Worm (Caenorhabditis elegans): ENCODE data around the gene F25H8.2.

Gene F25H8.2

ce11 chrIV:9932055-9932454 is at the start of gene F25H8.2, which contains the start of gene trmt-10A:
F25H8.2 (plus strand) TSS chrIV:9932235.
trmt-10A (minus strand) TSS chrIV:9932213.
- TF ChIP-seq nhr-77 (tag; optimal IDR thresholded peaks at IDR 0.05), result peak; percentile 65
- TF ChIP-seq jun-1 (tag; optimal IDR thresholded peaks at IDR 0.05), result no peak
- no peak for TF ChIP-seq hlh-11 (tag; optimal IDR thresholded peaks at IDR 0.05)
- no peak for TF ChIP-seq hif-1 (tag; optimal IDR thresholded peaks at IDR 0.05)
- peak; percentile 7 for TF ChIP-seq dve-1 (tag; optimal IDR thresholded peaks at IDR 0.05; ENCODE audit: insufficient read depth)
- peak; percentile 30 for TF ChIP-seq aha-1 (tag)
- TF ChIP-seq nhr-28 (tag; optimal IDR thresholded peaks at IDR 0.05), result peak; percentile 18
- peak; percentile 90 for TF ChIP-seq T20F7.1 (GFP tag; optimal IDR thresholded peaks at IDR 0.05)
- peak; percentile 44 for TF ChIP-seq dpl-1 (GFP tag; optimal IDR thresholded peaks at IDR 0.05)
- TF ChIP-seq nhr-6 (tag; optimal IDR thresholded peaks at IDR 0.05), result peak; percentile 16
- TF ChIP-seq lin-38 (GFP tag; IDR thresholded peaks at IDR 0.05), result peak; percentile 89
- TF ChIP-seq rbr-2 (tag; optimal IDR thresholded peaks at IDR 0.05), result peak; percentile 28

ce11 chrIV:9884257-9884656 is 47.8 kb upstream of the F25H8.2 start, which contains the start of the genes prp-18 and mccc-1:
prp-18 (minus strand) TSS chrIV:9884383.
mccc-1 (plus strand) TSS chrIV:9884570.
- TF ChIP-seq nhr-102 (tag; optimal IDR thresholded peaks at IDR 0.05) (no peak), mdt-29 (GFP tag; IDR thresholded peaks at IDR 0.05) (no peak), nhr-28 (tag; optimal IDR thresholded peaks at IDR 0.05) (peak; percentile 4), mes-2 (tag; optimal IDR thresholded peaks at IDR 0.05; ENCODE audit: poor library complexity, severe bottlenecking) (peak; percentile 72), dpl-1 (GFP tag; optimal IDR thresholded peaks at IDR 0.05) (peak; percentile 61), nhr-77 (tag; optimal IDR thresholded peaks at IDR 0.05) (peak; percentile 34), lin-38 (GFP tag; IDR thresholded peaks at IDR 0.05) (peak; percentile 94), madf-5 (GFP tag; IDR thresholded peaks at IDR 0.05) (0 out of 4 replicates have a peak, but pooled peaks of 1 of the 2 experiments have one; percentile 14), aha-1 (tag) (no peak), T20F7.1 (GFP tag; optimal IDR thresholded peaks at IDR 0.05) (peak; percentile 48), nhr-42 (GFP tag; IDR thresholded peaks at IDR 0.05) (no peak), Y5F2A.4 (GFP tag; optimal IDR thresholded peaks at IDR 0.05) (no peak), nhr-6 (tag; optimal IDR thresholded peaks at IDR 0.05) (peak; percentile 57), lin-1 (GFP tag; IDR thresholded peaks at IDR 0.05) (no peak), unc-130 (GFP tag; optimal IDR thresholded peaks at IDR 0.05) (peak; percentile 64), Y48G9A.11 (GFP tag; IDR thresholded peaks at IDR 0.05) (no peak), hlh-11 (tag; optimal IDR thresholded peaks at IDR 0.05) (peak; percentile 3), set-16 (GFP tag; IDR thresholded peaks at IDR 0.05) (no peak), spr-3 (GFP tag; optimal IDR thresholded peaks at IDR 0.05) (no peak), dve-1 (tag; optimal IDR thresholded peaks at IDR 0.05; ENCODE audit: insufficient read depth) (no peak), fkh-10 (GFP tag; optimal IDR thresholded peaks at IDR 0.05) (no peak), php-3 (GFP tag; IDR thresholded peaks at IDR 0.05) (no peak), snpc-1.2 (GFP tag; IDR thresholded peaks at IDR 0.05) (0 out of 2 replicates have a peak, but pooled peaks have one; percentile 24), mxl-2 (GFP tag; conservative IDR thresholded peaks at IDR 0.05) (no peak)

DNA sequence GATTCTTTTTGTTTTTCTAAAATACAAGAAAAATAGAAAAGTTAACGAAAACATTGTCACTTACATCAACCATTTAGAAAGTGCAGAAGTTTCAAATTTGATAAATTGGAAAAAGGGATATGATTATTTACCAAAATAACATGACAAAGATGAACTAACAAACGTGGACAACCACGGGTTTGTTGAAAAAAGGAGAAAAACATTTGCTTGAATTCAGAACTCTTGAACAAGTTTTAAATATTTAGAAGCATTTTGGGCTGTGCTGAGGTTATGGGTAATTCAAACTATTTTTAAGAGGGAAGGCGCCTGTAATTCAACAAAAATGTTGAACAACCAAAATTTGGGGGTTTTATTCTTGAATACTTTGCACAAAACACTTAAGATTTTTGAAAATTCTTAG is 42.2 kb upstream of the F25H8.2 start, which contains the start of gene ttbk-3:
ttbk-3 (minus strand) TSS at position 101 of the 400 bp plus-strand sequence.
- no peak for TF ChIP-seq ctbp-1 (GFP tag; IDR thresholded peaks at IDR 0.05)

ce11 chrIV:9891938-9892337 is 40.1 kb upstream of the F25H8.2 start, which contains the start of gene F32B6.4:
F32B6.4 (minus strand) TSS chrIV:9892038.
- no peak for TF ChIP-seq daf-19 (GFP tag; conservative IDR thresholded peaks at IDR 0.05)
- TF ChIP-seq D1046.2 (GFP tag; IDR thresholded peaks at IDR 0.05), result no peak
- no peak for TF ChIP-seq ces-1 (GFP tag; optimal IDR thresholded peaks at IDR 0.05)
- TF ChIP-seq ceh-62 (tag; optimal IDR thresholded peaks at IDR 0.05), result no peak
- no peak for TF ChIP-seq madf-9 (GFP tag; conservative IDR thresholded peaks at IDR 0.05)
- no peak for TF ChIP-seq mep-1 (tag; optimal IDR thresholded peaks at IDR 0.05)
- TF ChIP-seq duxl-1 (tag; optimal IDR thresholded peaks at IDR 0.05; ENCODE audit: poor library complexity), result no peak
- no peak for TF ChIP-seq fos-1 (tag; optimal IDR thresholded peaks at IDR 0.05)
- no peak for TF ChIP-seq sdz-12 (GFP tag; optimal IDR thresholded peaks at IDR 0.05)
- TF ChIP-seq daf-16 (GFP tag; optimal IDR thresholded peaks at IDR 0.05), result no peak
- TF ChIP-seq daf-16 (tag; optimal IDR thresholded peaks at IDR 0.05), result no peak
- no peak for TF ChIP-seq nhr-237 (tag; optimal IDR thresholded peaks at IDR 0.05)
- TF ChIP-seq mdt-29 (GFP tag; IDR thresholded peaks at IDR 0.05), result no peak
- no peak for TF ChIP-seq zfp-2 (tag; optimal IDR thresholded peaks at IDR 0.05)
- no peak for TF ChIP-seq Y75B8A.6 (GFP tag; IDR thresholded peaks at IDR 0.05)
- no peak for TF ChIP-seq mxl-3 (GFP tag; optimal IDR thresholded peaks at IDR 0.05)

Data from whole organism, L4 larva.